Fruit fly (Drosophila melanogaster): Measurements from ENCODE around the gene Ilp7.

Ilp7 gene

dm6 chrX:3667199-3667671 lies at the start of gene Ilp7:
Gene Ilp7 (plus strand): TSS chrX:3667621.
- TF ChIP-seq CG11294 (GFP tag; IDR thresholded peaks at IDR 0.05) (0 out of 2 replicates have a peak, but pooled peaks have one; percentile 16), Hr39 (GFP tag; optimal IDR thresholded peaks at IDR 0.05) (peak; percentile 4), CG15336 (GFP tag; IDR thresholded peaks at IDR 0.05) (peak; percentile 53), ss (GFP tag; optimal IDR thresholded peaks at IDR 0.05) (no peak), Eip75B (GFP tag; optimal IDR thresholded peaks at IDR 0.05) (peak; percentile 10), Blimp-1 (GFP tag; optimal IDR thresholded peaks at IDR 0.05) (no peak), Hr4 (GFP tag; optimal IDR thresholded peaks at IDR 0.05) (peak; percentile 20), OdsH (GFP tag; optimal IDR thresholded peaks at IDR 0.05) (peak; percentile 30), CG3919 (GFP tag; optimal IDR thresholded peaks at IDR 0.05) (peak; percentile 32), cyc (GFP tag; optimal IDR thresholded peaks at IDR 0.05) (peak; percentile 22), Sox102F (GFP tag; optimal IDR thresholded peaks at IDR 0.05) (peak; percentile 9), CG8632 (GFP tag; optimal IDR thresholded peaks at IDR 0.05) (peak; percentile 14), CG8319 (GFP tag; optimal IDR thresholded peaks at IDR 0.05) (peak; percentile 1), svp (GFP tag) (peak; percentile 69), achi (GFP tag; optimal IDR thresholded peaks at IDR 0.05) (peak; percentile 39), pdm3 (GFP tag; optimal IDR thresholded peaks at IDR 0.05) (peak; percentile 11), CG3032 (tag; optimal IDR thresholded peaks at IDR 0.05) (no peak), acj6 (GFP tag; optimal IDR thresholded peaks at IDR 0.05) (peak; percentile 16), CG10631 (GFP tag; optimal IDR thresholded peaks at IDR 0.05) (no peak), esn (GFP tag; optimal IDR thresholded peaks at IDR 0.05) (peak; percentile 39), CG34406 (GFP tag; optimal IDR thresholded peaks at IDR 0.05) (peak; percentile 31), Gug (GFP tag; IDR thresholded peaks at IDR 0.05) (0 out of 2 replicates have a peak, but pooled peaks have one; percentile 16), Eip78C (GFP tag) (peak; percentile 61), topi (GFP tag; optimal IDR thresholded peaks at IDR 0.05) (peak; percentile 48), CG6792 (GFP tag; optimal IDR thresholded peaks at IDR 0.05) (peak; percentile 16), eg (GFP tag; IDR thresholded peaks at IDR 0.05) (no peak; the same call in 2 of the 3 replicates), CG31627 (GFP tag; optimal IDR thresholded peaks at IDR 0.05) (peak; percentile 5), net (GFP tag; optimal IDR thresholded peaks at IDR 0.05) (peak; percentile 10), fkh (GFP tag; optimal IDR thresholded peaks at IDR 0.05) (no peak), lz (GFP tag; optimal IDR thresholded peaks at IDR 0.05) (peak; percentile 21), Smox (GFP tag; optimal IDR thresholded peaks at IDR 0.05) (peak; percentile 12), CG4318 (GFP tag; optimal IDR thresholded peaks at IDR 0.05) (no peak), Met (GFP tag; optimal IDR thresholded peaks at IDR 0.05) (peak; percentile 29), CG11762 (GFP tag; optimal IDR thresholded peaks at IDR 0.05; ENCODE audit: insufficient read depth) (peak; percentile 31), CG6276 (GFP tag; optimal IDR thresholded peaks at IDR 0.05) (peak; percentile 37)

- no peak for TF ChIP-seq CG4318 (GFP tag; optimal IDR thresholded peaks at IDR 0.05)
- TF ChIP-seq eg (GFP tag; IDR thresholded peaks at IDR 0.05), result peak; percentile 50; the same call in 1 of the 3 replicates
- TF ChIP-seq pdm3 (GFP tag; optimal IDR thresholded peaks at IDR 0.05), result peak; percentile 3
- no peak for TF ChIP-seq CG9139 (GFP tag; optimal IDR thresholded peaks at IDR 0.05)
- TF ChIP-seq CG1621 (tag; optimal IDR thresholded peaks at IDR 0.05), result peak; percentile 39
- peak; percentile 63 for TF ChIP-seq svp (GFP tag)
- TF ChIP-seq CG6163 (GFP tag; IDR thresholded peaks at IDR 0.05), result peak; percentile 35; the same call in 1 of the 3 replicates
- no peak for TF ChIP-seq Smox (GFP tag; optimal IDR thresholded peaks at IDR 0.05)
- TF ChIP-seq salr (GFP tag; optimal IDR thresholded peaks at IDR 0.05), result no peak
- no peak for TF ChIP-seq ss (GFP tag; optimal IDR thresholded peaks at IDR 0.05)
- peak; percentile 41 for TF ChIP-seq Sox14 (GFP tag; optimal IDR thresholded peaks at IDR 0.05)
- no peak for TF ChIP-seq CG3919 (GFP tag; optimal IDR thresholded peaks at IDR 0.05)
- no peak for TF ChIP-seq CG11902 (GFP tag; optimal IDR thresholded peaks at IDR 0.05)
- TF ChIP-seq CG10669 (GFP tag; optimal IDR thresholded peaks at IDR 0.05), result no peak
These were observed 4.2 kb downstream of the Ilp7 start, which contains the start of the genes Parg and Mnt for dm6 chrX:3671469-3672094. Gene Parg (minus strand): TSS chrX:3671502. Gene Mnt (plus strand): TSS chrX:3671801.
